Worm (Caenorhabditis elegans): ENCODE measurements around the gene skr-16.

DNA sequence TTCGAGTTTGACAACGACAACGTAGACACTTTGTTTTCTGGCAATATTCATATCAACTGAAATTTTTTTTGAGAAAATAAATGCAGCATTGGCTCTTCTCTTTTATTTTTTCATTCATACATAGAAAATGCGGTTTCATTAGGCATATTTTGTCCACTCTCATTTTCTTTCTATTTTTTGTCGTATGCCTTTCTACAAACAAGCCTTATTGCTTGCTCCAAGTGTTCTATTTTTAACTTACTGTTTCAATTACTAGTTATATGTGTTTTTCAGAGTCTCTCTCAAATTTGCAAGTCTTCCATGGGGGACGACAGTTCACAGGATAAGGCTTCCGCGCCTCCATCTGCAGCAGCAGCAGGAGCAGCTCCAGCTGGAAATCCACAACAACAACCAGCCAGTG lies 37.5 kb downstream of the skr-16 start, which contains the start of gene kcc-1:
- TF ChIP-seq ceh-43 (GFP tag; optimal IDR thresholded peaks at IDR 0.05): no peak
- no peak for TF ChIP-seq nhr-12 (tag; optimal IDR thresholded peaks at IDR 0.05)
- TF ChIP-seq lsy-2 (tag; optimal IDR thresholded peaks at IDR 0.05): no peak
- TF ChIP-seq snpc-4 (tag; optimal IDR thresholded peaks at IDR 0.05): no peak
- TF ChIP-seq pha-4 (tag; optimal IDR thresholded peaks at IDR 0.05): no peak
- no peak for TF ChIP-seq nhr-237 (tag; optimal IDR thresholded peaks at IDR 0.05)
- TF ChIP-seq blmp-1 (tag; optimal IDR thresholded peaks at IDR 0.05): no peak
- no peak for TF ChIP-seq ztf-11 (tag; optimal IDR thresholded peaks at IDR 0.05)
- TF ChIP-seq elt-1 (tag; optimal IDR thresholded peaks at IDR 0.05; ENCODE audit: borderline replicate concordance, insufficient read depth): no peak
- TF ChIP-seq elt-3 (tag; optimal IDR thresholded peaks at IDR 0.05): no peak

All from whole organism, mixed stage, embryonic.